Fruit fly (Drosophila melanogaster) whole organism, pupa: ENCODE measurements around the gene Hug.

Experiments
- CG13204 ChIP-seq: fragments of 200-800 bp; sonication (Bioruptor generic); optimal IDR thresholded peaks from 2 replicates; lab custom pipeline; 2018; ENCODE audit warnings: missing biosample characterization, mild to moderate bottlenecking, missing genetic modification characterization, moderate library complexity
- CG14655 ChIP-seq: fragments of 200-800 bp; sonication (Bioruptor generic); optimal IDR thresholded peaks from 3 replicates; lab custom pipeline; 2017; ENCODE audit warnings: mild to moderate bottlenecking, missing biosample characterization, missing genetic modification reagents, missing genetic modification characterization
- CG15710 ChIP-seq: fragments of 200-800 bp; sonication (Bioruptor generic); optimal IDR thresholded peaks from 2 replicates; lab custom pipeline; 2018; ENCODE audit warnings: missing biosample characterization, mild to moderate bottlenecking, missing genetic modification characterization, moderate library complexity
- CG17806 ChIP-seq: fragments of 200-800 bp; sonication (Bioruptor generic); optimal IDR thresholded peaks from 2 replicates; lab custom pipeline; 2018; ENCODE audit warnings: missing biosample characterization, mild to moderate bottlenecking, missing genetic modification characterization, moderate library complexity
- CG32121 ChIP-seq: fragments of 200-800 bp; sonication (Bioruptor generic); IDR thresholded peaks from 2 replicates; pipeline ENCODE4 v1.3.6; 2022; ENCODE audit warnings: missing biosample characterization, missing genetic modification characterization
- CG4496 ChIP-seq: fragments of 200-800 bp; sonication (Bioruptor generic); IDR thresholded peaks from 3 replicates; pipeline ENCODE4 v1.3.6; 2022; ENCODE audit warnings: missing biosample characterization, missing genetic modification characterization
- CG8159 ChIP-seq: fragments of 200-800 bp; sonication (Bioruptor generic); optimal IDR thresholded peaks from 3 replicates; lab custom pipeline; 2018; ENCODE audit warnings: missing biosample characterization, mild to moderate bottlenecking, missing genetic modification characterization, moderate library complexity
- CG8301 ChIP-seq: fragments of 200-800 bp; sonication (Bioruptor generic); optimal IDR thresholded peaks from 2 replicates; lab custom pipeline; 2018; ENCODE audit warnings: missing biosample characterization, mild to moderate bottlenecking, missing genetic modification characterization
- EcR ChIP-seq: fragments of 200-800 bp; sonication (Bioruptor generic); optimal IDR thresholded peaks from 3 replicates; lab custom pipeline; 2019; ENCODE audit warnings: missing biosample characterization, missing genetic modification characterization, mild to moderate bottlenecking, moderate library complexity, missing genetic modification reagents
- Pif1B ChIP-seq: fragments of 200-800 bp; sonication (Bioruptor generic); optimal IDR thresholded peaks from 3 replicates; lab custom pipeline; 2016; ENCODE audit warnings: missing biosample characterization, missing genetic modification characterization
- Snoo ChIP-seq: fragments of 200-800 bp; sonication (Bioruptor generic); optimal IDR thresholded peaks from 3 replicates; lab custom pipeline; 2017; ENCODE audit warnings: missing biosample characterization, mild to moderate bottlenecking, missing genetic modification characterization, inconsistent platforms
- gl ChIP-seq: fragments of 200-800 bp; sonication (Bioruptor generic); optimal IDR thresholded peaks from 2 replicates; lab custom pipeline; 2018; ENCODE audit warnings: missing biosample characterization, mild to moderate bottlenecking, missing genetic modification characterization

DNA sequence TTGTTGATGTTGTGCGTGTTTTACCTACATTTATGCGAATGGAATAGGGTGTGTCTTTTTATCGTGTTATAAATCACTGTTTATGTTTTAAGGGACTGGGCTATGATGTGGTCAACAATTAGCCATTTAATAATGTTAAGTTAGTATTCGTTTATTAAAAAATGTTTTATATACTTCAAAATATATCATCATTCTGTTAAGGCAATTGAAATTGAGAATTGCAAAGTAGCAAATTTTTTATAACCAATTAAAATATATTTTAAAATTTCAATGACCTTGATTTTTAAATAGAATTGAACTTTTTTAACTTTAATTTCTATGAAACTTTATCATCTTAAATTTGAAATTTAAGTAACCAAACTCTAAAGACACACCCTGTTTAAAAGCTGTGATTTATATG lies 36.0 kb downstream of the Hug start:
- TF ChIP-seq EcR (no peak), CG8301 (no peak), CG15710 (tag; lab: Kevin White, UChicago) (no peak), gl (no peak), CG8159 (no peak), CG17806 (tag; lab: Kevin White, UChicago) (no peak), CG14655 (no peak), CG4496 (GFP tag; lab: Robert Waterston, UW) (no peak), CG13204 (no peak), CG32121 (no peak), Snoo (no peak), Pif1B (GFP tag; lab: Kevin White, UChicago) (no peak)
